Fruit fly (Drosophila melanogaster): Measurements from ENCODE around the gene CG6310.

CG6310 gene

DNA sequence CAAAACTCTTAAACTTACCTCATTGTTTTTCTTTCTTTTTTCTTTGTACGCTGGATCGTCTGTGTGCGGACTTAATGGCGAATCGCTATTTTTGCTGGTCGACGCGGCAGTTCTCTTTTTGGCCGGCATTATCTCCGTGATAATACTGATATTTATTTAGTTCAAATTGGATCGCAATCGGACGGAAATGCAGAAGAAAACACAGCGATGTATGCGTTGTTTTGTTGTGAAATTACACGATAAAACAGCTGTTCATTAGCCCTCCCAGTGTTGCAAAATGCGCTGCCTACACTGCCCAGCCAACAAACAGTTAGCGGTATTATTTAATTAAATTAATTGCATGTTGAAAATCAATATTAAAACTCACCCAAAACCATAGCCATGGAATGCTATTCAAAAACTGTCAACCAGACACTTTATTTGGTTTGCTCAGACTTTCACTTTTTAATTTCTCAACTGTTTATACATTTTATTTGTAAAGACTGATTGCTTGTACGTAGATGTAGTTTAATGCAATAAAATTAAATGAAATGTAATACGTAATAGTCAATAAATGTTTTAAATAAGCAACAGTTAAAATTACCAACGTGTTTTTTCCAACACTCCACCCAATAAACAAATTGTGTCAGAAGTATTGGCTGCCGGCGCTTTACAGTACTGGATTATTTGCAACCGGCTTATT lies 28.5 kb upstream of the CG6310 start, which contains the start of the genes Irbp18 and APP-BP1:
Gene Irbp18 (minus strand): TSS at position 205 of the 682 bp plus-strand sequence.
Gene APP-BP1 (plus strand): TSS at position 431 of the 682 bp plus-strand sequence.
- no peak for TF ChIP-seq Sin3A (optimal IDR thresholded peaks at IDR 0.05)
- TF ChIP-seq h (optimal IDR thresholded peaks at IDR 0.05): no peak
- TF ChIP-seq insv (optimal IDR thresholded peaks at IDR 0.05): no peak
- no peak for TF ChIP-seq ttk (optimal IDR thresholded peaks at IDR 0.05)
- no peak for TF ChIP-seq Myc (optimal IDR thresholded peaks at IDR 0.05)

dm6 chr3L:11096195-11096908 lies 26.7 kb upstream of the CG6310 start, which contains the start of the genes CG46439, Iyd and CG33947:
CG46439 (minus strand) TSS chr3L:11096245.
Iyd (minus strand) TSS chr3L:11096245.
CG33947 (plus strand) TSS chr3L:11096496.
- TF ChIP-seq Myc (optimal IDR thresholded peaks at IDR 0.05) (no peak), Sin3A (optimal IDR thresholded peaks at IDR 0.05) (no peak), ttk (optimal IDR thresholded peaks at IDR 0.05) (no peak), insv (optimal IDR thresholded peaks at IDR 0.05) (no peak), h (optimal IDR thresholded peaks at IDR 0.05) (no peak), psq (optimal IDR thresholded peaks at IDR 0.05) (no peak)

- TF ChIP-seq h (optimal IDR thresholded peaks at IDR 0.05) (no peak), psq (optimal IDR thresholded peaks at IDR 0.05) (no peak), insv (optimal IDR thresholded peaks at IDR 0.05) (no peak), ttk (optimal IDR thresholded peaks at IDR 0.05) (no peak)
Observed at dm6 chr3L:11094279-11094678, 24.6 kb upstream of the CG6310 start.

DNA sequence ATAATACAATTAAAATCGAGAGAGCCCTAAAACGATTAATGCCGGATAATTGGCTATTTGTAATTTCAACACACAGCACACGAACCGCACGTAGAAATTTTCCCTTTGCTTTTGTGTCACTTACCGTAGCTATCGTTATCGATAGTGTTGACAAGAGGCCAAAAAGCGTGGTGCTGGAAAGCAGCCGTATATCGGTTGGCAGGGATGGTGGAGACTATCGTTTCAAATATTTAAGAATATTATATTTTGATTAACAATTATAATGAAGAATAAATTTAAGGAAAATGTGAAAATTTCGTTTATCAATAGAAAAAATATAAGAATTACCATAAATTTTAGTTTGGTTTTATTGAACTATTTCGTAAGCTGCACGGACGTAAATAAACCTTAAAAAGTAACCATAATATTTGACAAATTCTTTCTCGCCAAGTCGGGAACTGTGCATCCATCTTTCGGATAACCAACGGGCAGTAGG lies 23.4 kb upstream of the CG6310 start, which contains the start of gene JIL-1:
Gene JIL-1 (minus strand): TSS at position 148 of the 475 bp plus-strand sequence.
- TF ChIP-seq insv (optimal IDR thresholded peaks at IDR 0.05) (no peak), ttk (optimal IDR thresholded peaks at IDR 0.05) (no peak), psq (optimal IDR thresholded peaks at IDR 0.05) (no peak)

- no peak for TF ChIP-seq Myc (optimal IDR thresholded peaks at IDR 0.05)
- no peak for TF ChIP-seq h (optimal IDR thresholded peaks at IDR 0.05)
- no peak for TF ChIP-seq ttk (optimal IDR thresholded peaks at IDR 0.05)
- TF ChIP-seq insv (optimal IDR thresholded peaks at IDR 0.05): no peak
- no peak for TF ChIP-seq Sin3A (optimal IDR thresholded peaks at IDR 0.05)
- TF ChIP-seq psq (optimal IDR thresholded peaks at IDR 0.05): no peak
Observed at dm6 chr3L:11092610-11092961, 22.9 kb upstream of the CG6310 start.

- TF ChIP-seq Sin3A (optimal IDR thresholded peaks at IDR 0.05) (no peak), psq (optimal IDR thresholded peaks at IDR 0.05) (no peak), Myc (optimal IDR thresholded peaks at IDR 0.05) (no peak), ttk (optimal IDR thresholded peaks at IDR 0.05) (no peak), insv (optimal IDR thresholded peaks at IDR 0.05) (no peak), h (optimal IDR thresholded peaks at IDR 0.05) (no peak)
Observed at dm6 chr3L:11091943-11092609, 22.4 kb upstream of the CG6310 start.

DNA sequence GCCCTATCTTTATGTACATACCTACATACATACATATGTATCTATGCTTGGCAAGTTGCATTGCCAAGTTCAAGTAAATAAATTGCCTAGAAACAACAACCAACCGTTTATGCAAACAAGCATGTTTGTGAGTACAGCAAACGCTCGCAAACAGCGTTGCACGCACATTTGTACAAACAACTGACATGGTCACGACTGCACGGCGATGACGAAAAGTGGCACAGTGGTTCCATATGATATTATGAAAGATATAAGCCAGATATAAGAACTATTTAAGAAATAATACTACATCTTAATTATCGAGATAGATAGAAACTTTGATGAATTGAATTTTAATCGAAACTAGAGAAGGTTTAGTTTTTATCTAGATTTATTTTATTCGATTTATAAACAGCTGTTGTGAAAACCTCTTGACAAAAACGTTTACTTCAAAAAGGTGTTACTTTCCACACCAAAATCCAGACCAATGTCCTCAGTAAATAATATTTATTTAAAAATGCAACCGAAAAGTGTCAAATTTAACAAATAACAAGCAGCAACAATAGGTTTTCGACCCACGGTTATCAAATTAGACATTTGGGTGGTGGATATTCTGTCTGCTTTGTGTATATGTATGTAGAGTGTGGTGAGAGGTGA lies 20.3 kb upstream of the CG6310 start:
- no peak for TF ChIP-seq h (optimal IDR thresholded peaks at IDR 0.05)
- TF ChIP-seq ttk (optimal IDR thresholded peaks at IDR 0.05): no peak
- no peak for TF ChIP-seq psq (optimal IDR thresholded peaks at IDR 0.05)
- no peak for TF ChIP-seq Myc (optimal IDR thresholded peaks at IDR 0.05)
- no peak for TF ChIP-seq insv (optimal IDR thresholded peaks at IDR 0.05)
- no peak for TF ChIP-seq Sin3A (optimal IDR thresholded peaks at IDR 0.05)

DNA sequence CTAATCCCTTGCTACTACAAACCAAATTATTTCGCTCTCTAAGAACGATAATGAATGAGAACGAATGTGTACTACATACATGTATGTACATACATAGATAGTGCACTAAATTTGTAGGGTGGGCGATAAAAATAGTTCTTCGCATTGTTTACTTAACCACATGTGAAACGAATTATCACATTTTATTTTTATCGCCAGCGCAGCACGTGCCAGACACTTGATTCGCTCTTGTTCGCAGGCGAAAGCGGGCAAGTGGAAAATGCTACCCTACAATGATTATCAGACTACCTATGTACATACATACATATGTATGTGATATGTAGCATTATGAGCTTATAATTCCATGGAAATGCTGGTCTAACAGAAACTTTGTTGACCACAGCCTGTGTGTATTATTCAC lies 16.1 kb upstream of the CG6310 start:
- TF ChIP-seq h (optimal IDR thresholded peaks at IDR 0.05) (no peak), ttk (optimal IDR thresholded peaks at IDR 0.05) (no peak), Sin3A (optimal IDR thresholded peaks at IDR 0.05) (no peak), psq (optimal IDR thresholded peaks at IDR 0.05) (no peak), insv (optimal IDR thresholded peaks at IDR 0.05) (no peak), Myc (optimal IDR thresholded peaks at IDR 0.05) (no peak)

DNA sequence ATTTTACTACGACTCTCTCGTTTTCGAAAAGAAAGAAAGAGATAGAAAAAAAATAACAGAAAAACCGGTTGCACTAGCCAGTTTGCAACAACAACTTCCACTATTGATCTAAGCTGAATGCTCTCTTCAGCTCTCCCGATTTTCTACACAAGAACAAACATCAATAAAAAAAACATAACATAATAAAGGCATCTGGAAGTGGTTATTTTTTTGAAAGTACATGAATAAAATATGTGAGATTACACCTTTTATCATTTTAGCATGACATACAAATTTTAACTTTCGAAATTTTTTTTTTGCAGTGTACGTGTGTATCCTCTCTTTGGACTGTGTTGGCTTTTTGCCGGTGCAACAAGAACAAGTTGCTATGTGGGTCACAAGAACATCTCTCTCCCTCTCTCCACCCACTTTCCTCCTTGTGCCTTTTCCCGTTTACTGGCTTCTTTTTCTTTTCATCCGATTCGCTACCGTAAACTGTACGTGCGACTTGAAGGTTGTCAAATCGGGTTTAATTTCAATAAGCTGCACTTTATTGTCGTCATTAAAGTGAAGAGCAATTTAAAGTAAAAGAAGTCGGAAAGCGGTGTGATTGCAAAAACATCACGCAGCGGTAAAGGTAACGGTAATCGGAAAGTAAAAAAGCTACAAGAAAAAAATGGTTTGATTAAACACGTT lies 15.0 kb upstream of the CG6310 start:
- TF ChIP-seq ttk (optimal IDR thresholded peaks at IDR 0.05): no peak
- no peak for TF ChIP-seq h (optimal IDR thresholded peaks at IDR 0.05)
- no peak for TF ChIP-seq Myc (optimal IDR thresholded peaks at IDR 0.05)
- TF ChIP-seq Sin3A (optimal IDR thresholded peaks at IDR 0.05): no peak
- no peak for TF ChIP-seq insv (optimal IDR thresholded peaks at IDR 0.05)
- TF ChIP-seq psq (optimal IDR thresholded peaks at IDR 0.05): no peak

DNA sequence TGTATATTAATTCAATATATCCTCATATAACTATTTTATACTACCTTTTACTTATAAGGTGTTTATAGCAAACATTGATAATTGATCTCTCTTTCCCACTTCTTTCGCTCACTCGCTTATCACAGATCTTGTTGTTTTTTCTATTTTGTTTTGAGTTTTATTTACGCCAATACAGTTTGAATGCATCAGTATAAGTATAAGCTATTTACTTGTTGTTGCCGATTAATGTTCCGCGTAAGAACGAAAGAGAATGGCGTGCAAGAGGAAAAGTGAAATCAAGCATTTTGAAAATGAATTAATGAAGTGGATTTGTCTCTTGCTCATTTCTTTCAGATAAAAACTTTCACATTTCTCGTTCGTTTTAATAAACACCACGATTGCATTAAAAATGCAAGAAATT lies 13.9 kb upstream of the CG6310 start:
- TF ChIP-seq Myc (optimal IDR thresholded peaks at IDR 0.05): no peak
- TF ChIP-seq ttk (optimal IDR thresholded peaks at IDR 0.05): no peak
- no peak for TF ChIP-seq h (optimal IDR thresholded peaks at IDR 0.05)
- TF ChIP-seq Sin3A (optimal IDR thresholded peaks at IDR 0.05): no peak
- no peak for TF ChIP-seq insv (optimal IDR thresholded peaks at IDR 0.05)
- no peak for TF ChIP-seq psq (optimal IDR thresholded peaks at IDR 0.05)
